Fruit fly (Drosophila melanogaster): Measurements from ENCODE around the gene CG34253.

CG34253 gene

DNA sequence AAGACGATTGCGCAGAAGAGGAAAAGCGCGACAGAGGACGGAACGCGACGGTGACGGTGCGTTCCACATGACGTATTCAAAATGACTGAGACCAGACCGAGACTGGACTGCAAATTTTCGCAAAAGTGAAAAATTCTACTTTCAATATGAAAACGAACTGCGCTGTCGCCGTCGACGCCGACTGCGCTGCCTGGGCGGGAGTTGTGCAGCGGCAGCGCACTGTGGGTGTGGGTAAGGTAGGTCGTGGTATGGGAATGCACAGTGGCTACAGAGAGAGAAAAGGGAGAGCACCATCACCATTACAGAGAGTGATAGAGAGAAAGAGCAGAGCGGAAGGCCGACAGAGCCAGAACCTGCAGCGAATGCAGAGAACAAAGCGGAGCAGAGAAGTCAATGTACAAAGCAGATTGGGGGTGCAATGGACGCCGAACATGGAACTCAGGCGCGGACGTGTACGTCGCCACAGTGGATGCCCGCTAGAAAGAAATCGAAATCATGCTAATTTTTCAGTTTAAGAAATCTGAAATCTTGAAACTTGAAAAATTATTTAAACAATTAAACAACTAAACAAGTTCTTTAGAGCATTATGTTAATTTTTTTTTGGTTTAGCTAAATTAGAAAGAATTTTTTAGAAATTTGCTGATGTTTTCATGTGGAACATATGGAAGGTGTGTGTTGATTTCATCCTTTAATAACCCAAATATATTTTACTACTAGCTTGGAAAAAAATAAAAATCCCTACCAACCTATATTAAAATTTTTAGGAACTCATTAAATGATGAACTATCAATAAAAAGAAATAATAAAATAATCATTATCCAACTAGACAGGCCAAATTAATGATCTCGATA, 22.3 kb downstream of the CG34253 start, which contains the start of gene Eip75B:
Gene Eip75B (minus strand): TSS at position 65 of the 851 bp plus-strand sequence.
- TF ChIP-seq noc (tag; optimal IDR thresholded peaks at IDR 0.05) = no peak

DNA sequence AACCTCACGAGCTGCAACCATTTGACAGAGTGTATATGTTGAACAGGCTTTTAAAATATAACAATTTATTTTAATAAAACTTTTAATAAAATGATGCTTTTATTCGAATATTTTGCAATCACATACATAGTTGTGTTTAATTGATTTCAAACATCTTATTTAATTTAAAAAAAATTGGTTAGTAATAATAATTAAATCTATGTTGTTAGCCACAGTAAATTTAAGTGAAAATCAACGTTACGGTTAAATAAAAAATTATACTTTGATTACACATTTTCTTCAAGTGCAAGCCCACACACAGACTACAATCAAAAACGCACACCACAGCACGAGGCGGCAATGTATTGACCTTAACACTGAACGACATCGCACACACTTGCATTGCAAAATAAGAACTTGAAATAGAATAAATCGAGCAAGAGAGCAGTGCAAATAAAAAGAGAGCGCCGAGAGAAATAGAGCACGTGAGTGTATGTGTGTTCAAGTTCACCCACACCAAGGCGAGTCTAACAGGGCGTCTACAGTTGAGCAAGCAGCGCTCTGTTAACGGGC, 24.1 kb downstream of the CG34253 start:
- no peak for TF ChIP-seq noc (tag; optimal IDR thresholded peaks at IDR 0.05)

DNA sequence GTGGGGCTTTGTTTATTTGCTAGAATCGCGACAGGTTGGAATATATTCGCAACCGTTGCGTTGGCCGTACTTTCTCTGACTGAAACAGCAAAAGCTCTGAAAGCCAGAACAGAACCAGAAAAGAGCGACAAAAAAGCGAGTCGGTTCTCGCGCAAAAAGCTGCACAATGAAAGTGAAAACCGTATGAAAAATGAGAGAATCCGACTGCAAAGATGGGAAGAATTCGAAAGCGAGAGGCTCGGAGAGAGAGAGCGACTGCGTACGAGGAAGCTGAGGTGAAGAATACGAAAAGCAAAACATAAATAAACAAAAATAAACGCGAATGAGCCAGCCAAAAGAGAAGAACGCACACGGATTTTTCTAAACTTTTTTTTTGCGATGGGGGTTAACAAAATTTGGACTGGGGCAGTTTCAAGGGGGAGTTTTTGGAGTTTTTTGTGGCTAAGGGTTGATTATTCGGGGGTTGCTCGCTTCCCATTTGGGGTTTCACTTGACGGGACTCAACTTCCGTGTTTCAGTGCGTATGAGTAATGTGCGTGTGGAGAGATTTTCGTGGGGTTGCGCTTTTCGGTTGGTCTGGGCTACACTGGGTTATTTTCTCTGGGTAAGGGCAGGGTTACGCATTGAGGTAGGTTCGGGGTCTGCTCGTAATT, 25.3 kb downstream of the CG34253 start:
- TF ChIP-seq noc (tag; optimal IDR thresholded peaks at IDR 0.05) = no peak

DNA sequence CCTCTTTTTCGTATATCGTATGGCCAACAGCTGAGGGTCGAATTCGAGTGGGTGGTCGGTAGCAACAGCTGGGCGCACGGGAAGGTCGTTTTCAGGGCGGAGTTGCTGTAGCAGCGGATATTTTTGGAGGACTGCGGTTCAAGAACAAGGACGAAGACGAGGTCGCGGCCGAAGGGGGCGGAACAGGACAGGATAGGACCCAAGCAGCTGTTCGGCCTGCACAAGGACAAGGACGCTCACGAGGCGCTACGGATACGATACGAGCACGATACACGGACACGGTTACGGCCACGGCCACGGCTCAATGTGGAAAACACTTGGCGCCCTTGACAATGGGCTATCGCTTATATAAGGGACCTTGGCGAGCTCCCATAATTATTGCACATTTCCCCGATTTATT, 25.9 kb downstream of the CG34253 start:
- TF ChIP-seq noc (tag; optimal IDR thresholded peaks at IDR 0.05) = no peak

DNA sequence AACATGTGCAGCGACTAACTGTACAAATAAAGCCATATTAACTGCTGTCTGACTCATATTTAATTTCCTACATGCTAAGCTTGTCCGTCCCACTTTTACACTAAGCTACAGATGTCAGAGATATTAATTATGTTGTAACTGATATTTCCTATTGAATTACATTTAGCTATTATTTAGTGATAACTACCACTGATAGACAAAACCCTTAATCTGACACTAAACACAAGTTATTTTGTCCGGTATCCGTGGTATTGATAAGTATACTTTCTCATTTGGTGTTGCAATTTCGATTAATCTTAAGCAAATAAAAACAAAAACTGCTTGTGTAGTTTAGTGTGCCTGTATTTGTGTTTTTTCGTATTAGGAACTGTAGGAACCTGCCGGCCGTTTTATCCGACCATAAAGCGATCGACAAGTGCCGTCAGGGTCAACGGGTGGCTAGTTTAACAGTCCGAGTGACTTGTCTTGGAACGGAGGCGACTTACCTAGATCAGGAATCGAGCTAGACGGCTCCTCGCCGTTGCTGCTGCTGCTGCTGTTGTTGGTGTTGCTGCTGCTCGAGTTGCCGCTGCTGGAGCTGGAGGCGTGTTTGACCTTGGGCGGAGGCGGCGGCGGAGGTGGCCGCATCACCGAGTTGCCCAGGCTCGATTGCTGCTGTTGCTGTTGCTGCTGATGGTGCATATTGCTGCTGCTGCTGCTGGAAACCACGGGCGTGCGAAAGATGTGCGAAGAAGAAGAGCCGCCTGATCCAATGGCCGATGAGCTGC, 29.2 kb downstream of the CG34253 start:
- TF ChIP-seq noc (tag; optimal IDR thresholded peaks at IDR 0.05) = no peak

DNA sequence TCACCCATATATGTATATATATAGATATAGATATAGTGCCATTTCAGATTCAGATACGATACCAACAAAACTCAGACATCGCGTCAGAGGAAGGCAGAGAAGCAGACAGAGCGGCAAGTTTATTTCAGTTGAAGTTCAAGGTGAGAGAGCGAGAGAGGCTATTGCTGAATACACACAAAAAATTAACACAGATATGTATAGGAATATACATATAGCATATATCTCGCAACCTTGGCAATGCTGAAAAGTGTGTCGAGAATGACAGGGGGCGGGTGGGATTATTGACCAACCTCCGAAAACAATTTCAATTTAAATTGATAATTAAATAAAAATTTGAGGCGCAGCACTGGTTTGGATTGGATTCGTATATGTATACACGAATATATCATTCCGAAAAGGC, 30.1 kb downstream of the CG34253 start:
- no peak for TF ChIP-seq noc (tag; optimal IDR thresholded peaks at IDR 0.05)

DNA sequence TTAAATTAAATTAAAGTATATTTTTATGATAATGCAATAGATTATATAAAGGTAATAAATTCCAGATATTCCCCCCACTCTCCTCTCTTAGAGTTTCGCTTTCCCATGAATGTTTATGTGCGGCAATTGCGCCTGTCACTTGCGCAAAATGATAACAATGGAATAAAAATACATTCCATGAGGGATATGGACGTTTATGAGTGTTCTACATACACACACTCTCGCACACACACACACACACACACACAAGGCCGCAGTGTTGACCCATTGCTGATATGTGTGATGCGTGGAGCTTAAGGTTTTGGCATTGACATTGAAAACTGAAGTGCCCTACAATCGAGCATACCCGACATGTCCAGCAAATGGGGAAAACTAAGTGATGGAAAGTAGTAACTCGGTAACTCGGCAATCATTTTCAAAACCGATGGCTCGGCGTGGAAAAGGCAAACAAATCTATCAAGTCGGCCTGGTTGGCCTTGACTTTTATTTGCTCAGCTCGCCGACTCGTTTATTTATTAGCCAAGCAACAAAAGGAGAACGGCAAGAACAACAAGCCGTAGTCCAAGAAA, 40.4 kb downstream of the CG34253 start:
- peak; percentile 36 for TF ChIP-seq noc (tag; optimal IDR thresholded peaks at IDR 0.05)

DNA sequence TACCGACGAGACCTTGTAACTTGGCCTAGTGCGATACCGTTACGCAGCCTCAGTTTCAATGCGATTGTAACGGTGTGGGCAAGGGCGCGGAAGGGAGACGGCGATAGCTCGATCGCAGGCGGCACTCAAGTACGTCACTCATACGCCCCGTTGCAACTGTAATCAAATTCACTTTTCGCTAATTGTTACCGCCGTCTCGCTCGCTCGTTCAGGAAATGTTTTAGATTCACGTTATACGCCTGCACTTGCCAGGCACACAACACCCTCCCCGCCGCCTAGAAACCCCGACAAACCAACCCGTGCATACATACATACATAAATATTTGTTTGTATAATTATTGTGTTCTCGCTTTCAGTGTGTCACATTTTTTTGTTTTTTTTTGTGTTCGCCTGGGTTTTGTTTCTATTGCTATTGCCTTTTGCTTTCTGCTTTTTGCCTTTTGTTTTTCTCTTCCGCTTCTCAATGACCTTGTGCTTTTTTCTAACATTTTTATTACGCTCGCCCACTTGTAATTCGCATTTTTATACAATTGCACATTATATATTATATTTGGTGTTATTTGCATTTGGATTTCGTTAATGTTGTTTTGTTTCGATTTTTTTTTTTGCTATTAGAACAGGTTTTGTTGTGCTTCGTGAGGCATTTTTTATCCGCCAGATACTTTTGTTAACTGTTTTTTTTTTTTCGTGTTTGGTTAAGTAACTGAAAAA, 42.6 kb downstream of the CG34253 start:
- no peak for TF ChIP-seq noc (tag; optimal IDR thresholded peaks at IDR 0.05)

DNA sequence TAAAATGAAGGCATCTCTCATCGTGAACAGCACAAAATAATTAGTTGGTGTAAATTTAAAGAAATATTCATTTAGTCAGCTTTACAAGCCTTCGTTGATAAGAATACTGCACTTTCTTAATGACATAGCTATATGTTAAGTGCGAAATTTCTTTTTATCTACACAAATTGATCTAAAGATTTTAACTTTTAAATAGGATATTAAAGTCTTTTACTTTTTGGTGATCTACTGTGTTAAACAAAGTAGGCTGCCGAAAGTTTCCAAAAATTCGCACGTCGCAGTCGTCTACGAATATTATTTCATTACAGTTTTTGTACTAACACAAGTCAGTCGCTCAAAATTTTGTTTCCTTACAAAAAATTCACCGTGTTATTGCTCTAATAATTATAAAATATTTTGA, 44.7 kb downstream of the CG34253 start, which contains the start of gene CG42393:
Gene CG42393 (plus strand): TSS at position 301 of the 400 bp plus-strand sequence.
- TF ChIP-seq noc (tag; optimal IDR thresholded peaks at IDR 0.05) = no peak

DNA sequence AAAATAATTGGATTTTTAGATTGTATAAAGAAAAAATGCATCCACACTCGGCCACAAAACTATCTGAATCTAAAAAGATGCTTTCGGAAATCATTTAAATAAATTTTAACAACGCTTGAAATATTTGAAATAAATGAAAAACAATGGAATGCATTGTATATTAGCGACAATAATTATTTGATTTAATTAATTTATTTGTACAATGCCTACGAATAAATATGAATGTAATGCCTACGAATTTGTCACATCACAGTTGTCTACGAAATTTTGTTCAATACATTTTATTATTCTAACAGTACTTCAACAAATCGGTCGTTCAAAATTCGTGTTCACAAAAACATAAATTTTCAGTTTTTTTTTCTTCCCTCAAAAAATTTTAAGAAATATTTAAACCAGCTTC, 47.1 kb downstream of the CG34253 start, which contains the start of gene CG32192:
Gene CG32192 (plus strand): TSS at position 301 of the 400 bp plus-strand sequence.
- no peak for TF ChIP-seq noc (tag; optimal IDR thresholded peaks at IDR 0.05)

DNA sequence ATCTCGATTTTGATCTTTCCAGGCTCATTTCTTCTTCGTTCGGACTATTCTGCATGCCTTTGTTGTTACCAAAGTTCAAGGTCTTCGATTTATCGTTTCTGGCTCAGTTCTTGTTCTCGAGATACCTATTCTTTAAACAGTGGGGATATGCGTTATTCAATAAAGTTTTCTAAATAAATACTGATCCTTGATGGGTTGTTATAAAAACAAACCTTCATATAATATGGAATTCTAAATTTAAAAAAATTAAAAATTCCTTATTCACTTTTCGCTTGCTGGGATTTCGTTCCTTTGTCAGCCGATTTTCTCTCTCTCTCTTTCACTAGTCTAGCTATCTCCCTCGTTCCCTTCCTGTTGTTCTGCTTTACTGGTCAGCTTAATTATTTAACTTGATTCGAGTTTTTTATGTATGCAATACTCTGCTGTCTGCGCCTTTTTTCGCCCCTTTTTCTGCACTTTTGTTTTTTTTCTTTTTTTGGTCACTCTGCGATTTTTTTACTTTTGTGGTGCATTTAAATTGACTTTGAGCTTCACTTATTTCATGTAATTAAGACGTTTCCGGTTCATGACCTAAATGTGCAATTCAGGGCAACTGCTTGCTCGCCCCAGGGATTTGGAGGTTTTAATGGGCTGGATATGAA, 48.9 kb downstream of the CG34253 start:
- TF ChIP-seq noc (tag; optimal IDR thresholded peaks at IDR 0.05) = no peak

DNA sequence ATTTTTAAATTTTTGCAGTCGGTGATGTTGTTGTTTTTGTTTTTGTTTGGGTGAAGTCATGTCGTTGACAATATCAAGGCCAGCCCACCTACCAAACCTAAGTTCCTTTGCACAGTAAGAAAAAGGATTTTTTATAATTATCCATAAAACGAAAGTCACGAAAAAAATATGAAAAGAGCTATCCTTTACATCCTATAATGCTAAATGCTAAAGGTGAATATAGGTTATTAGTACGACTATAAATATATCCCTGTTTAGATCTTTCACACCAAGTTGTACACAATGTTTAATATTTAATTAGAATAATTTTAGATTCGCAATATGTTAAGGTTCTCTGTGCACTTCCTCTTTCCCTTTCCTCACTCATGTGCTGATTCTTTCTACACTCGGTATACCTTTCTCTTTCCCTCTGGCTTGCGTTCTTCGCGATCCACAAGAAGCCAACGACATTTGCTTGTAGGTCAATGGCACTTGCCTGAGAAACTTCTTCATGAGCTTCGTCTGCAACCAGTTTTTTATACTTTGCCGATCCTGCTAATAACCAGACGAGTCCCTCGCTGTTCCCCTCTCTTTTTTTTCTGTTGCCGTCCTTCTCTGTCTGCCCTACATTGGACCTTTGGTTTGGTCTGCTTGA, 49.5 kb downstream of the CG34253 start:
- TF ChIP-seq noc (tag; optimal IDR thresholded peaks at IDR 0.05) = no peak

DNA sequence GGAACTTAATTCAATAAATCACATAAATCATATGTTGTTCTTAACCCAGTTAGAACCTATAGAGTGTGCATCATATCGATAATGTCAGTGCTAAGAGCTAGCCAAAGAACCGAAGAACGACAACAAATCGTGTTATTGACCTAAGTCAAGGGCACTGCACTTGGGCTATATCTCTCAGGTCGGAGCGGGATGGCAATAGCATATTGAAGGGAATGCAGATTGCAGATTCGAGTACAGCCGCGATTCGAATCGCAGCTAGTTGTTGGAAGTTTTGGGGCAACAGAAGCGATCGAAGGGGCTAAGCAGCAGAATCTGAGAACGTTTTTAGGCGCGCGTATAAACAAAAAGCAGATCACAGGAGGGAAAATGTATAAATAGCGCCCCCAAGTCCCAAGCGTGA, 50.1 kb downstream of the CG34253 start:
- TF ChIP-seq noc (tag; optimal IDR thresholded peaks at IDR 0.05) = no peak

All from whole organism, larva.